Worm (Caenorhabditis elegans) whole organism, early embryonic: ENCODE results near the gene tag-234.

ENCODE experiments used
- ama-1 ChIP-seq: fragments of 150-350 bp; optimal IDR thresholded peaks from 2 replicates; lab custom pipeline; 2014
- ceh-13 ChIP-seq: fragments of 200-800 bp; sonication (Bioruptor generic); optimal IDR thresholded peaks from 2 replicates; lab custom pipeline; 2018; ENCODE audit warnings: mild to moderate bottlenecking, missing genetic modification characterization, missing compliant biosample characterization
- ceh-36 ChIP-seq: sonication (generic microtip); optimal IDR thresholded peaks from 2 replicates; lab custom pipeline; 2016; ENCODE audit warnings: missing genetic modification characterization, inconsistent platforms, missing compliant biosample characterization
- ets-7 ChIP-seq: sonication (generic microtip); optimal IDR thresholded peaks from 2 replicates; lab custom pipeline; 2016; ENCODE audit warnings: missing genotype, missing genetic modification characterization, missing compliant biosample characterization
- flt-1 ChIP-seq: fragments of 200-800 bp; sonication (Bioruptor generic); IDR thresholded peaks from 2 replicates; pipeline ENCODE4 v1.3.6; 2022; ENCODE audit warnings: missing genetic modification characterization, missing compliant biosample characterization
- hnd-1 ChIP-seq: sonication (generic microtip); optimal IDR thresholded peaks from 2 replicates; lab custom pipeline; 2016; ENCODE audit warnings: missing genetic modification characterization, missing compliant biosample characterization
- tbx-11 ChIP-seq: fragments of 200-800 bp; sonication (Bioruptor generic); IDR thresholded peaks from 2 replicates; pipeline ENCODE4 v1.3.6; 2022; ENCODE audit warnings: missing genetic modification characterization, missing compliant biosample characterization

- TF ChIP-seq flt-1 (GFP tag; lab: Robert Waterston, UW) (no peak), ama-1 (lab: Kevin White, UChicago) (no peak), ceh-13 (GFP tag; lab: Kevin White, UChicago) (no peak), ceh-36 (tag; lab: Kevin White, UChicago) (no peak), tbx-11 (no peak), ets-7 (no peak), hnd-1 (no peak)
Observed at ce11 chrII:5899080-5899479, 35.1 kb downstream of the tag-234 start.
